Worm (Caenorhabditis elegans) whole organism, L2 larva: ENCODE data around the gene jun-1.
A peak's percentile ranks its signal among the peaks of the same experiment; 100 is the strongest.

Experiments used
- ZK546.5 ChIP-seq: sonication (generic microtip); optimal IDR thresholded peaks from 2 replicates; lab custom pipeline; 2017; ENCODE audit warnings: missing biosample characterization, missing genetic modification characterization
- ama-1 ChIP-seq: fragments of 150-350 bp; optimal IDR thresholded peaks from 2 replicates; lab custom pipeline; 2018; ENCODE audit warnings: inconsistent platforms
- fos-1 ChIP-seq: fragments of 150-350 bp; optimal IDR thresholded peaks from 2 replicates; lab custom pipeline; 2014; ENCODE audit warnings: missing biosample characterization, missing genetic modification characterization
- nhr-12 ChIP-seq: fragments of 150-350 bp; optimal IDR thresholded peaks from 2 replicates; lab custom pipeline; 2014; ENCODE audit warnings: missing biosample characterization, missing genetic modification characterization
- nhr-23 ChIP-seq: fragments of 150-350 bp; optimal IDR thresholded peaks from 2 replicates; lab custom pipeline; 2014; ENCODE audit warnings: missing biosample characterization, missing genetic modification reagents, missing genetic modification characterization
- nhr-237 ChIP-seq: fragments of 150-350 bp; optimal IDR thresholded peaks from 2 replicates; lab custom pipeline; 2014; ENCODE audit warnings: missing biosample characterization, missing genetic modification characterization

- TF ChIP-seq nhr-12 (tag; lab: Kevin White, UChicago): no peak
- TF ChIP-seq nhr-237 (tag; lab: Kevin White, UChicago): no peak
- TF ChIP-seq ZK546.5 (tag; lab: Kevin White, UChicago): no peak
- TF ChIP-seq nhr-23 (tag; lab: Kevin White, UChicago): no peak
- TF ChIP-seq fos-1 (tag; lab: Kevin White, UChicago): peak; percentile 96
- no peak for TF ChIP-seq ama-1 (lab: Kevin White, UChicago)
Measured at ce11 chrII:9126965-9127364, 14.0 kb downstream of the jun-1 start.
